Worm (Caenorhabditis elegans): ENCODE data around the gene K09A11.1.

The K09A11.1 gene

ce11 chrX:13293023-13293422, 30.7 kb downstream of the K09A11.1 start:
- TF ChIP-seq C08G9.2 (tag; optimal IDR thresholded peaks at IDR 0.05) (no peak), ref-2 (tag; optimal IDR thresholded peaks at IDR 0.05) (no peak), F13H6.1 (tag; optimal IDR thresholded peaks at IDR 0.05) (no peak), unc-3 (GFP tag; conservative IDR thresholded peaks at IDR 0.05) (no peak), unc-3 (tag; optimal IDR thresholded peaks at IDR 0.05) (no peak), ceh-18 (tag; optimal IDR thresholded peaks at IDR 0.05) (no peak), tbx-2 (tag; optimal IDR thresholded peaks at IDR 0.05) (no peak), unc-42 (tag; optimal IDR thresholded peaks at IDR 0.05) (no peak), nhr-232 (tag; optimal IDR thresholded peaks at IDR 0.05) (no peak), pha-4 (tag; optimal IDR thresholded peaks at IDR 0.05) (no peak), dve-1 (tag; optimal IDR thresholded peaks at IDR 0.05) (no peak), che-1 (tag; optimal IDR thresholded peaks at IDR 0.05) (no peak), ets-4 (tag; optimal IDR thresholded peaks at IDR 0.05) (no peak), syd-9 (tag; optimal IDR thresholded peaks at IDR 0.05) (no peak), eyg-1 (tag; optimal IDR thresholded peaks at IDR 0.05) (no peak)

ce11 chrX:13294669-13295068, 32.4 kb downstream of the K09A11.1 start, which contains the start of gene srd-36:
Gene srd-36, minus strand, starts transcription at chrX:13294769.
- no peak for TF ChIP-seq F13H6.1 (tag; optimal IDR thresholded peaks at IDR 0.05)
- TF ChIP-seq ttx-3 (tag; optimal IDR thresholded peaks at IDR 0.05): no peak
- no peak for TF ChIP-seq hlh-13 (GFP tag; optimal IDR thresholded peaks at IDR 0.05)
- TF ChIP-seq sox-2 (GFP tag; IDR thresholded peaks at IDR 0.05): no peak
- no peak for TF ChIP-seq eyg-1 (tag; optimal IDR thresholded peaks at IDR 0.05)
- no peak for TF ChIP-seq unc-3 (GFP tag; conservative IDR thresholded peaks at IDR 0.05)
- no peak for TF ChIP-seq unc-3 (tag; optimal IDR thresholded peaks at IDR 0.05)
- TF ChIP-seq unc-42 (tag; optimal IDR thresholded peaks at IDR 0.05): no peak
- no peak for TF ChIP-seq ref-2 (tag; optimal IDR thresholded peaks at IDR 0.05)
- no peak for TF ChIP-seq ceh-18 (tag; optimal IDR thresholded peaks at IDR 0.05)
- TF ChIP-seq Y22D7AL.16 (tag; optimal IDR thresholded peaks at IDR 0.05): no peak
- TF ChIP-seq lim-6 (tag; optimal IDR thresholded peaks at IDR 0.05): no peak
- TF ChIP-seq ceh-19 (GFP tag; optimal IDR thresholded peaks at IDR 0.05): no peak
- TF ChIP-seq ceh-34 (tag; optimal IDR thresholded peaks at IDR 0.05): no peak
- no peak for TF ChIP-seq syd-9 (tag; optimal IDR thresholded peaks at IDR 0.05)
- TF ChIP-seq nfya-1 (tag; optimal IDR thresholded peaks at IDR 0.05): no peak
- TF ChIP-seq mec-3 (tag; optimal IDR thresholded peaks at IDR 0.05; ENCODE audit: borderline replicate concordance): no peak
- TF ChIP-seq elt-2 (tag; optimal IDR thresholded peaks at IDR 0.05): no peak
- TF ChIP-seq C38D4.7 (GFP tag; optimal IDR thresholded peaks at IDR 0.05): no peak
- no peak for TF ChIP-seq pqm-1 (tag; optimal IDR thresholded peaks at IDR 0.05)
- no peak for TF ChIP-seq K09A11.1 (tag; optimal IDR thresholded peaks at IDR 0.05; ENCODE audit: insufficient read depth)

- TF ChIP-seq mec-3 (tag; optimal IDR thresholded peaks at IDR 0.05; ENCODE audit: borderline replicate concordance) (no peak), Y22D7AL.16 (tag; optimal IDR thresholded peaks at IDR 0.05) (no peak)
Observed at ce11 chrX:13300503-13300902, 38.2 kb downstream of the K09A11.1 start, which contains the start of gene srd-39. Gene srd-39, minus strand, starts transcription at chrX:13300603.

- TF ChIP-seq ceh-9 (tag; optimal IDR thresholded peaks at IDR 0.05) (no peak), ahr-1 (tag; optimal IDR thresholded peaks at IDR 0.05) (no peak), rnt-1 (tag; optimal IDR thresholded peaks at IDR 0.05) (no peak), fkh-6 (tag; optimal IDR thresholded peaks at IDR 0.05) (no peak), hlh-6 (tag; optimal IDR thresholded peaks at IDR 0.05) (no peak), che-1 (tag; optimal IDR thresholded peaks at IDR 0.05) (no peak), nfya-1 (tag; optimal IDR thresholded peaks at IDR 0.05) (no peak)
Observed at ce11 chrX:13303357-13303756, 41.1 kb downstream of the K09A11.1 start, which contains the start of gene srd-42. Gene srd-42, minus strand, starts transcription at chrX:13303457.

- TF ChIP-seq K09A11.1 (tag; optimal IDR thresholded peaks at IDR 0.05; ENCODE audit: insufficient read depth) (no peak), madf-2 (tag; optimal IDR thresholded peaks at IDR 0.05) (no peak), dve-1 (tag; optimal IDR thresholded peaks at IDR 0.05) (no peak), ceh-24 (tag; optimal IDR thresholded peaks at IDR 0.05) (no peak), dmd-4 (tag; optimal IDR thresholded peaks at IDR 0.05; ENCODE audit: borderline replicate concordance) (no peak), pag-3 (tag; optimal IDR thresholded peaks at IDR 0.05; ENCODE audit: borderline replicate concordance) (no peak), sdc-2 (tag; optimal IDR thresholded peaks at IDR 0.05) (no peak), ceh-2 (tag; optimal IDR thresholded peaks at IDR 0.05) (no peak), ceh-14 (tag; optimal IDR thresholded peaks at IDR 0.05) (no peak), unc-86 (tag; optimal IDR thresholded peaks at IDR 0.05) (no peak), T23F11.4 (GFP tag; optimal IDR thresholded peaks at IDR 0.05) (no peak), ahr-1 (tag; optimal IDR thresholded peaks at IDR 0.05) (no peak)
Observed at ce11 chrX:13305779-13306178, 43.5 kb downstream of the K09A11.1 start, which contains the start of gene srd-43. Gene srd-43, minus strand, starts transcription at chrX:13305844.

Measured in whole organism, late embryonic.